Fruit fly (Drosophila melanogaster) Kc167 (cell line): ENCODE data around the gene CG6638.

Experiments used
- Myc ChIP-seq: fragments of >200 bp; optimal IDR thresholded peaks from 2 replicates; lab custom pipeline; 2017; ENCODE audit warnings: missing external identifiers
- psq ChIP-seq: fragments of >200 bp; optimal IDR thresholded peaks from 2 replicates; lab custom pipeline; 2017; ENCODE audit warnings: missing external identifiers

DNA sequence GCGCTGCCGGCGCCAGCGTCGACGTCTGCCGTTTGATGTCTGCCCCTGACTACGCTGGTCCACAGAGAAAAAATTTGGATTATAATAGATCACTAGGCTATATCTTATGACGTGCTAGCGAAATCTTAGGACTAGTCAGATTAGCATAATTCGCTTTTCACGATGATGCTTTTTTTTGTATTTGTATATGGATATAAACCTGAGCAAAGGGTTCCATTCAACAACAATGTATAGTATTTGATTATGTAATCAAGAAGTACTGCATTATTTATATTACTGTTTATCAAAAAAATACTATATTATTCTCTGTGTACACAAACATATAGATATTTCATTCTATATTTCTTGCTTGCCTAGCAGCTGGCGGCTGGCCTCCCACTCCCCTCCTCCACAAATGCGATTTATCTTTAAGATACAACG lies 28.8 kb downstream of the CG6638 start:
- no peak for TF ChIP-seq Myc (lab: Kevin White, UChicago)
- TF ChIP-seq psq (lab: Kevin White, UChicago) = no peak
